Fruit fly (Drosophila melanogaster) whole organism, embryonic: ENCODE measurements around the gene drl.

Experiments
- Atf3 ChIP-seq: fragments of 200-800 bp; sonication (Bioruptor generic); optimal IDR thresholded peaks from 3 replicates; lab custom pipeline; 2016; ENCODE audit warnings: missing biosample characterization, missing genetic modification characterization
- Atf6 ChIP-seq: fragments of 200-800 bp; sonication (Bioruptor generic); IDR thresholded peaks from 2 replicates; pipeline ENCODE4 v1.3.6; 2022; ENCODE audit warnings: missing biosample characterization, missing genetic modification characterization
- BEAF-32 ChIP-seq: fragments of 200-800 bp; sonication (Bioruptor generic); optimal IDR thresholded peaks from 3 replicates; lab custom pipeline; 2017; ENCODE audit warnings: missing biosample characterization, missing genetic modification characterization, mild to moderate bottlenecking, moderate library complexity, missing genetic modification reagents
- CG10209 ChIP-seq: fragments of 200-800 bp; sonication (Bioruptor generic); optimal IDR thresholded peaks from 3 replicates; lab custom pipeline; 2017; ENCODE audit warnings: missing biosample characterization, mild to moderate bottlenecking, missing genetic modification characterization, missing genetic modification reagents
- CG10959 ChIP-seq: fragments of 200-800 bp; sonication (Bioruptor generic); IDR thresholded peaks from 2 replicates; pipeline ENCODE4 v1.3.6; 2022; ENCODE audit warnings: missing biosample characterization, missing genetic modification characterization
- CG10979 ChIP-seq: fragments of 200-800 bp; sonication (Bioruptor generic); optimal IDR thresholded peaks from 2 replicates; lab custom pipeline; 2018; ENCODE audit warnings: missing biosample characterization, mild to moderate bottlenecking, missing genetic modification characterization, moderate library complexity
- CG11504 ChIP-seq: fragments of 200-800 bp; sonication (Bioruptor generic); optimal IDR thresholded peaks from 3 replicates; lab custom pipeline; 2019; ENCODE audit warnings: missing biosample characterization, mild to moderate bottlenecking, missing genetic modification characterization, moderate library complexity
- CG11695 ChIP-seq: fragments of 200-800 bp; sonication (Bioruptor generic); IDR thresholded peaks from 3 replicates; pipeline ENCODE4 v1.3.6; 2022; ENCODE audit warnings: missing biosample characterization, missing genetic modification characterization
- CG12155 ChIP-seq: fragments of 200-800 bp; sonication (Bioruptor generic); optimal IDR thresholded peaks from 3 replicates; lab custom pipeline; 2016; ENCODE audit warnings: missing biosample characterization, missing genetic modification characterization
- CG12744 ChIP-seq: fragments of 200-800 bp; sonication (Bioruptor generic); optimal IDR thresholded peaks from 2 replicates; lab custom pipeline; 2016; ENCODE audit warnings: missing biosample characterization, missing genetic modification characterization
- CG12769 ChIP-seq: fragments of 200-800 bp; sonication (Bioruptor generic); optimal IDR thresholded peaks from 2 replicates; lab custom pipeline; 2019; ENCODE audit warnings: missing biosample characterization, mild to moderate bottlenecking, missing genetic modification characterization, moderate library complexity
- CG13296 ChIP-seq: fragments of 200-800 bp; sonication (Bioruptor generic); optimal IDR thresholded peaks from 3 replicates; lab custom pipeline; 2018; ENCODE audit warnings: missing biosample characterization, mild to moderate bottlenecking, missing genetic modification characterization
- CG13424 ChIP-seq: fragments of 200-800 bp; sonication (Bioruptor generic); optimal IDR thresholded peaks from 2 replicates; lab custom pipeline; 2019; ENCODE audit warnings: missing biosample characterization, mild to moderate bottlenecking, missing genetic modification characterization, moderate library complexity
- CG13775 ChIP-seq: fragments of 200-800 bp; sonication (Bioruptor generic); optimal IDR thresholded peaks from 3 replicates; lab custom pipeline; 2017; ENCODE audit warnings: missing biosample characterization, mild to moderate bottlenecking, missing genetic modification characterization
- CG15514 ChIP-seq: fragments of 200-800 bp; sonication (Bioruptor generic); optimal IDR thresholded peaks from 3 replicates; lab custom pipeline; 2017; ENCODE audit warnings: missing biosample characterization, missing genetic modification characterization, mild to moderate bottlenecking, moderate library complexity, missing genetic modification reagents
- CG1647 ChIP-seq: fragments of 200-800 bp; sonication (Bioruptor generic); optimal IDR thresholded peaks from 3 replicates; lab custom pipeline; 2016; ENCODE audit warnings: missing biosample characterization, missing genetic modification characterization
- CG17359 ChIP-seq: fragments of 200-800 bp; sonication (Bioruptor generic); optimal IDR thresholded peaks from 3 replicates; lab custom pipeline; 2018; ENCODE audit warnings: missing biosample characterization, mild to moderate bottlenecking, missing genetic modification characterization, moderate library complexity
- CG2129 ChIP-seq: fragments of 200-800 bp; sonication (Bioruptor generic); IDR thresholded peaks from 2 replicates; pipeline ENCODE4 v1.3.6; 2022; ENCODE audit warnings: missing biosample characterization, missing genetic modification characterization; ENCODE audit not compliant: partially characterized antibody
- CG43689 ChIP-seq: fragments of 200-800 bp; sonication (Bioruptor generic); IDR thresholded peaks from 2 replicates; pipeline ENCODE4 v1.3.6; 2022; ENCODE audit warnings: missing biosample characterization, missing genetic modification characterization
- CG4404 ChIP-seq: fragments of 200-800 bp; sonication (Bioruptor generic); IDR thresholded peaks from 2 replicates; pipeline ENCODE4 v1.3.6; 2022; ENCODE audit warnings: missing biosample characterization, missing genetic modification characterization
- CG6254 ChIP-seq: fragments of 200-800 bp; sonication (Bioruptor generic); optimal IDR thresholded peaks from 3 replicates; lab custom pipeline; 2017; ENCODE audit warnings: mild to moderate bottlenecking, missing biosample characterization, missing genetic modification reagents, missing genetic modification characterization
- CG7963 ChIP-seq: fragments of 200-800 bp; sonication (Bioruptor generic); IDR thresholded peaks from 3 replicates; pipeline ENCODE4 v1.3.6; 2022; ENCODE audit warnings: missing biosample characterization, missing genetic modification characterization; ENCODE audit not compliant: partially characterized antibody
- Dp ChIP-seq: fragments of 200-800 bp; sonication (Bioruptor generic); optimal IDR thresholded peaks from 2 replicates; lab custom pipeline; 2018; ENCODE audit warnings: missing biosample characterization, mild to moderate bottlenecking, missing genetic modification characterization, moderate library complexity
- E2f1 ChIP-seq: fragments of 200-800 bp; sonication (Bioruptor generic); IDR thresholded peaks from 2 replicates; pipeline ENCODE4 v1.3.6; 2022; ENCODE audit warnings: missing biosample characterization, missing genetic modification characterization
- Eip74EF ChIP-seq, 2 experiments: fragments of 200-800 bp in 1 of 2; fragments of >200 bp in 1 of 2; sonication (Bioruptor generic) in 1 of 2; optimal IDR thresholded peaks; 2 replicates each; lab custom pipeline; 2017 to 2019; ENCODE audit warnings: missing biosample characterization in 2 of 2, missing genetic modification characterization in 2 of 2, mild to moderate bottlenecking in 1 of 2, moderate library complexity in 1 of 2
- Fer3 ChIP-seq: fragments of 200-800 bp; sonication (Bioruptor generic); optimal IDR thresholded peaks from 2 replicates; lab custom pipeline; 2018; ENCODE audit warnings: missing biosample characterization, mild to moderate bottlenecking, missing genetic modification characterization, moderate library complexity
- HLH3B ChIP-seq: fragments of 200-800 bp; sonication (Bioruptor generic); IDR thresholded peaks from 2 replicates; pipeline ENCODE4 v1.3.6; 2022; ENCODE audit warnings: missing biosample characterization, missing genetic modification characterization
- HLH54F ChIP-seq: fragments of 200-800 bp; sonication (Bioruptor generic); optimal IDR thresholded peaks from 3 replicates; lab custom pipeline; 2016; ENCODE audit warnings: missing biosample characterization, missing genetic modification characterization
- Med ChIP-seq: fragments of 200-800 bp; sonication (Bioruptor generic); peaks from one replicate; lab custom pipeline; 2016; ENCODE audit warnings: missing biosample characterization, missing genetic modification characterization, mild to moderate bottlenecking, inconsistent platforms, moderate library complexity
- Mrtf ChIP-seq: fragments of 200-800 bp; sonication (Bioruptor generic); IDR thresholded peaks from 3 replicates; pipeline ENCODE4 v1.3.6; 2022; ENCODE audit warnings: missing biosample characterization, missing genetic modification characterization
- NFAT ChIP-seq: fragments of 200-800 bp; sonication (Bioruptor generic); IDR thresholded peaks from 2 replicates; pipeline ENCODE4 v1.3.6; 2022; ENCODE audit warnings: missing biosample characterization, missing genetic modification characterization
- Nf-YA ChIP-seq: fragments of 200-800 bp; sonication (Bioruptor generic); IDR thresholded peaks from 2 replicates; pipeline ENCODE4 v1.3.6; 2022; ENCODE audit warnings: missing biosample characterization, missing genetic modification characterization
- NfI ChIP-seq: fragments of 200-800 bp; sonication (Bioruptor generic); optimal IDR thresholded peaks from 3 replicates; lab custom pipeline; 2018; ENCODE audit warnings: missing biosample characterization, mild to moderate bottlenecking, missing genetic modification characterization, moderate library complexity
- Rfx ChIP-seq: fragments of 200-800 bp; sonication (Bioruptor generic); IDR thresholded peaks from 2 replicates; pipeline ENCODE4 v1.3.6; 2022; ENCODE audit warnings: missing biosample characterization, missing genetic modification characterization
- Tbp ChIP-seq: fragments of >200 bp; optimal IDR thresholded peaks from 2 replicates; lab custom pipeline; 2018; ENCODE audit warnings: missing biosample characterization, missing genetic modification characterization
- ash1 ChIP-seq: fragments of 200-800 bp; sonication (Bioruptor generic); optimal IDR thresholded peaks from 2 replicates; lab custom pipeline; 2018; ENCODE audit warnings: missing biosample characterization, mild to moderate bottlenecking, missing genetic modification characterization
- cad ChIP-seq: fragments of >200 bp; optimal IDR thresholded peaks from 2 replicates; lab custom pipeline; 2017; ENCODE audit warnings: missing biosample characterization, missing genetic modification characterization
- caup ChIP-seq: fragments of 200-800 bp; sonication (Bioruptor generic); optimal IDR thresholded peaks from 3 replicates; lab custom pipeline; 2017; ENCODE audit warnings: missing biosample characterization, mild to moderate bottlenecking, missing genetic modification characterization, moderate library complexity; ENCODE audit not compliant: severe bottlenecking
- crol ChIP-seq: fragments of 200-800 bp; sonication (Bioruptor generic); IDR thresholded peaks from 2 replicates; pipeline ENCODE4 v1.3.6; 2022; ENCODE audit warnings: missing biosample characterization, missing genetic modification characterization
- cwo ChIP-seq: fragments of 200-800 bp; sonication (Bioruptor generic); optimal IDR thresholded peaks from 3 replicates; lab custom pipeline; 2017; ENCODE audit warnings: missing biosample characterization, missing genetic modification characterization, mild to moderate bottlenecking, moderate library complexity, missing genetic modification reagents
- dmrt11E ChIP-seq: fragments of 200-800 bp; sonication (Bioruptor generic); optimal IDR thresholded peaks from 3 replicates; lab custom pipeline; 2018; ENCODE audit warnings: missing biosample characterization, mild to moderate bottlenecking, missing genetic modification characterization, moderate library complexity
- ham ChIP-seq: fragments of 200-800 bp; sonication (Bioruptor generic); IDR thresholded peaks from 2 replicates; pipeline ENCODE4 v1.3.6; 2022; ENCODE audit warnings: missing biosample characterization, missing genetic modification characterization
- ind ChIP-seq: fragments of 200-800 bp; sonication (Bioruptor generic); optimal IDR thresholded peaks from 3 replicates; lab custom pipeline; 2016; ENCODE audit warnings: missing biosample characterization, missing genetic modification characterization
- lmd ChIP-seq: fragments of 200-800 bp; sonication (Bioruptor generic); IDR thresholded peaks from 2 replicates; pipeline ENCODE4 v1.3.6; 2022; ENCODE audit warnings: missing biosample characterization, missing genetic modification characterization
- nerfin-2 ChIP-seq: fragments of 200-800 bp; sonication (Bioruptor generic); IDR thresholded peaks from 2 replicates; pipeline ENCODE4 v1.3.6; 2022; ENCODE audit warnings: missing biosample characterization, missing genetic modification characterization; ENCODE audit not compliant: partially characterized antibody
- org-1 ChIP-seq: fragments of 200-800 bp; sonication (Bioruptor generic); optimal IDR thresholded peaks from 2 replicates; lab custom pipeline; 2017; ENCODE audit warnings: missing biosample characterization, missing genetic modification characterization
- prd ChIP-seq, 3 experiments: fragments of >200 bp in 2 of 3; fragments of 200-800 bp in 1 of 3; sonication (Bioruptor generic) in 1 of 3; optimal IDR thresholded peaks in 2 of 3; IDR thresholded peaks in 1 of 3; 2 replicates in 2 of 3; 3 replicates in 1 of 3; pipeline versions ENCODE4 v1.3.6 to Lab custom; 2017 to 2022; ENCODE audit warnings: missing biosample characterization in 1 of 3, missing genetic modification characterization in 1 of 3
- ranshi ChIP-seq: fragments of 200-800 bp; sonication (Bioruptor generic); IDR thresholded peaks from 2 replicates; pipeline ENCODE4 v1.3.6; 2022; ENCODE audit warnings: missing biosample characterization, missing genetic modification characterization
- row ChIP-seq: fragments of 200-800 bp; sonication (Bioruptor generic); IDR thresholded peaks from 3 replicates; pipeline ENCODE4 v1.3.6; 2022; ENCODE audit warnings: missing biosample characterization, missing genetic modification characterization
- seq ChIP-seq: fragments of 200-800 bp; sonication (Bioruptor generic); IDR thresholded peaks from 2 replicates; pipeline ENCODE4 v1.3.6; 2022; ENCODE audit warnings: missing biosample characterization, missing genetic modification characterization

Gene drl

dm6 chr2L:19140984-19141262 lies 49.2 kb upstream of the drl start (continued):
- TF ChIP-seq CG12744 (GFP tag; lab: Kevin White, UChicago), result no peak
- peak; percentile 64 for TF ChIP-seq ranshi (GFP tag; lab: Robert Waterston, UW)
- TF ChIP-seq CG2129 (GFP tag; lab: Robert Waterston, UW), result no peak
- peak; percentile 4 for TF ChIP-seq org-1 (GFP tag; lab: Kevin White, UChicago)
- peak; percentile 29 for TF ChIP-seq HLH54F (GFP tag; lab: Kevin White, UChicago)
- TF ChIP-seq crol, result no peak
- no peak for TF ChIP-seq Atf3 (GFP tag; lab: Kevin White, UChicago)
- peak; percentile 68; the same call in 1 of the 2 replicates for TF ChIP-seq lmd (GFP tag; lab: Robert Waterston, UW)
- TF ChIP-seq BEAF-32 (GFP tag; lab: Kevin White, UChicago), result no peak
- no peak for TF ChIP-seq CG43689
- peak; percentile 56 for TF ChIP-seq caup (GFP tag; lab: Kevin White, UChicago)
- TF ChIP-seq nerfin-2, result no peak
- TF ChIP-seq ham (GFP tag; lab: Robert Waterston, UW), result no peak
- TF ChIP-seq Fer3 (tag; lab: Kevin White, UChicago), result peak; percentile 9
- TF ChIP-seq Tbp (GFP tag; lab: Kevin White, UChicago), result no peak
- TF ChIP-seq CG4404 (GFP tag; lab: Robert Waterston, UW), result peak; percentile 54
- TF ChIP-seq row, result peak; percentile 66
- no peak for TF ChIP-seq CG10959 (GFP tag; lab: Robert Waterston, UW)
- peak; percentile 3 for TF ChIP-seq CG13775
- TF ChIP-seq cwo (GFP tag; lab: Kevin White, UChicago), result peak; percentile 13
- no peak for TF ChIP-seq Dp (GFP tag; lab: Kevin White, UChicago)
- peak; percentile 5 for TF ChIP-seq NfI (GFP tag; lab: Kevin White, UChicago)
- peak; percentile 91 for TF ChIP-seq Med (GFP tag; lab: Kevin White, UChicago)
- TF ChIP-seq CG12155 (GFP tag; lab: Kevin White, UChicago), result peak; percentile 24
- TF ChIP-seq CG15514 (GFP tag; lab: Kevin White, UChicago), result peak; percentile 50
- no peak for TF ChIP-seq CG11695 (GFP tag; lab: Robert Waterston, UW)
- TF ChIP-seq E2f1 (GFP tag; lab: Robert Waterston, UW), result no peak
- TF ChIP-seq NFAT (GFP tag; lab: Robert Waterston, UW), result peak; percentile 8; the same call in 1 of the 2 replicates
- TF ChIP-seq Mrtf, result 0 out of 3 replicates have a peak, but pooled peaks have one; percentile 49
- no peak for TF ChIP-seq CG7963 (GFP tag; lab: Robert Waterston, UW)
- TF ChIP-seq dmrt11E (tag; lab: Kevin White, UChicago), result no peak
- peak; percentile 11 for TF ChIP-seq CG10209 (GFP tag; lab: Kevin White, UChicago)
- TF ChIP-seq ind, result peak; percentile 13
- 0 out of 2 replicates have a peak, but pooled peaks have one; percentile 32 for TF ChIP-seq Atf6
- TF ChIP-seq CG13296 (GFP tag; lab: Kevin White, UChicago), result no peak
- no peak for TF ChIP-seq HLH3B (GFP tag; lab: Robert Waterston, UW)
- peak; percentile 7 for TF ChIP-seq CG1647
- TF ChIP-seq CG13424 (tag; lab: Kevin White, UChicago), result peak; percentile 21
- peak; percentile 57 for TF ChIP-seq CG11504 (tag; lab: Kevin White, UChicago)
- no peak for TF ChIP-seq cad (GFP tag; lab: Kevin White, UChicago)
- peak; percentile 65 for TF ChIP-seq Rfx (GFP tag; lab: Robert Waterston, UW)
- TF ChIP-seq CG10979 (tag; lab: Kevin White, UChicago), result no peak
- TF ChIP-seq seq (GFP tag; lab: Robert Waterston, UW), result peak; percentile 60
- no peak for TF ChIP-seq CG6254 (GFP tag; lab: Kevin White, UChicago)
- TF ChIP-seq ash1, result no peak
- no peak for TF ChIP-seq prd (optimal IDR thresholded peaks at IDR 0.05; lab: Kevin White, UChicago)
- peak; percentile 42; the same call in 2 of the 3 replicates for TF ChIP-seq prd (GFP tag; IDR thresholded peaks at IDR 0.05; lab: Robert Waterston, UW)
- no peak for TF ChIP-seq Nf-YA (GFP tag; lab: Robert Waterston, UW)
- TF ChIP-seq CG12769 (tag; lab: Kevin White, UChicago), result peak; percentile 71
- peak in 1 of 2 experiments; percentile 19 for TF ChIP-seq Eip74EF (GFP tag; optimal IDR thresholded peaks at IDR 0.05; lab: Kevin White, UChicago)
- TF ChIP-seq CG17359 (tag; lab: Kevin White, UChicago), result peak; percentile 15
